Worm (Caenorhabditis elegans): ENCODE measurements around the gene T25B2.1.

ce11 chrX:6184709-6185108, 11.0 kb downstream of the T25B2.1 start, which contains the start of gene T13C5.2:
- no peak for TF ChIP-seq Y53F4B.3 (GFP tag; IDR thresholded peaks at IDR 0.05)
- no peak for TF ChIP-seq ama-1 (optimal IDR thresholded peaks at IDR 0.05)
- TF ChIP-seq ama-1 (GFP tag; optimal IDR thresholded peaks at IDR 0.05), result no peak
- no peak for TF ChIP-seq lsy-27 (tag; optimal IDR thresholded peaks at IDR 0.05; ENCODE audit: borderline replicate concordance, insufficient read depth)
- TF ChIP-seq K12H6.12 (tag; optimal IDR thresholded peaks at IDR 0.05), result no peak
- no peak for TF ChIP-seq nfya-1 (tag; optimal IDR thresholded peaks at IDR 0.05; ENCODE audit: borderline replicate concordance, insufficient read depth)
